Worm (Caenorhabditis elegans) whole organism, young adult: Measurements from ENCODE around the gene Y37D8A.26.

Source experiments
- F39B2.1 ChIP-seq: fragments of 200-800 bp; sonication (Bioruptor generic); IDR thresholded peaks from 2 replicates; pipeline ENCODE4 v1.3.6; 2022; ENCODE audit warnings: missing genetic modification reagents, missing genetic modification characterization, missing compliant biosample characterization
- F49E8.2 ChIP-seq: sonication (generic microtip); optimal IDR thresholded peaks from 3 replicates; lab custom pipeline; 2017; ENCODE audit warnings: missing genetic modification characterization, mild to moderate bottlenecking, missing compliant biosample characterization, antibody characterized with exemption, moderate library complexity; ENCODE audit not compliant: insufficient read depth
- ama-1 ChIP-seq, 3 experiments: fragments of 150-350 bp in 1 of 3; sonication (generic microtip) in 2 of 3; optimal IDR thresholded peaks; 2 replicates each; lab custom pipeline; 2014 to 2018; ENCODE audit warnings: missing biosample characterization in 2 of 3, missing genetic modification characterization in 2 of 3, missing genetic modification reagents in 2 of 3
- aptf-3 ChIP-seq: fragments of 200-800 bp; sonication (Bioruptor generic); IDR thresholded peaks from 2 replicates; pipeline ENCODE4 v1.3.6; 2022; ENCODE audit warnings: missing genetic modification characterization, missing compliant biosample characterization
- ceh-40 ChIP-seq: fragments of 200-800 bp; sonication (Bioruptor generic); IDR thresholded peaks from 2 replicates; pipeline ENCODE4 v1.3.6; 2022; ENCODE audit warnings: missing genetic modification characterization, missing compliant biosample characterization
- hlh-12 ChIP-seq: sonication (generic microtip); optimal IDR thresholded peaks from 2 replicates; lab custom pipeline; 2016; ENCODE audit warnings: missing genetic modification characterization, missing compliant biosample characterization
- nhr-90 ChIP-seq: sonication (generic microtip); optimal IDR thresholded peaks from 2 replicates; lab custom pipeline; 2016; ENCODE audit warnings: missing genotype, mild to moderate bottlenecking, missing genetic modification characterization, missing compliant biosample characterization
- rpc-1 ChIP-seq, 2 experiments: fragments of 150-350 bp in 1 of 2; sonication (generic microtip) in 1 of 2; optimal IDR thresholded peaks; 2 replicates each; lab custom pipeline; 2014 to 2018; ENCODE audit warnings: missing biosample characterization in 1 of 2, missing genetic modification characterization in 1 of 2, missing genetic modification reagents in 1 of 2, missing genotype in 1 of 2
- snpc-4 ChIP-seq, 5 experiments: fragments of 150-350 bp in 1 of 5; sonication (generic microtip) in 4 of 5; optimal IDR thresholded peaks; 2 replicates each; lab custom pipeline; 2014 to 2018; ENCODE audit warnings: missing genetic modification characterization in 5 of 5, missing biosample characterization in 3 of 5, antibody characterized with exemption in 2 of 5, mild to moderate bottlenecking in 2 of 5, missing compliant biosample characterization in 2 of 5, missing genotype in 2 of 5, moderate library complexity in 2 of 5, missing genetic modification reagents in 1 of 5
- unc-130 ChIP-seq: sonication (generic microtip); optimal IDR thresholded peaks from 2 replicates; lab custom pipeline; 2016; ENCODE audit warnings: missing genetic modification reagents, missing genetic modification characterization, missing compliant biosample characterization
- unc-62 ChIP-seq: fragments of 150-350 bp; optimal IDR thresholded peaks from 2 replicates; lab custom pipeline; 2014; ENCODE audit warnings: missing biosample characterization, missing genetic modification reagents, missing genetic modification characterization
- zim-3 ChIP-seq: sonication (generic microtip); optimal IDR thresholded peaks from 2 replicates; lab custom pipeline; 2017; ENCODE audit warnings: mild to moderate bottlenecking, missing genetic modification characterization, moderate library complexity, missing compliant biosample characterization

- TF ChIP-seq ama-1 (optimal IDR thresholded peaks at IDR 0.05; lab: Kevin White, UChicago) (no peak), ama-1 (GFP tag; optimal IDR thresholded peaks at IDR 0.05; lab: Kevin White, UChicago) (no peak), snpc-4 (GFP tag; optimal IDR thresholded peaks at IDR 0.05; lab: Kevin White, UChicago) (no peak), snpc-4 (tag; optimal IDR thresholded peaks at IDR 0.05; lab: Kevin White, UChicago) (no peak), zim-3 (tag; lab: Kevin White, UChicago) (no peak), rpc-1 (optimal IDR thresholded peaks at IDR 0.05; lab: Kevin White, UChicago) (no peak), rpc-1 (tag; optimal IDR thresholded peaks at IDR 0.05; lab: Kevin White, UChicago) (no peak), F49E8.2 (tag; lab: Kevin White, UChicago) (no peak), unc-62 (GFP tag; lab: Kevin White, UChicago) (no peak), hlh-12 (tag; lab: Kevin White, UChicago) (no peak), aptf-3 (no peak), unc-130 (GFP tag; lab: Kevin White, UChicago) (no peak), ceh-40 (GFP tag; lab: Robert Waterston, UW) (no peak), F39B2.1 (GFP tag; lab: Robert Waterston, UW) (no peak), nhr-90 (tag; lab: Kevin White, UChicago) (no peak)
These were observed 13.7 kb downstream of the Y37D8A.26 start for ce11 chrIII:12842858-12843257.
